Fruit fly (Drosophila melanogaster) whole organism, embryonic: ENCODE measurements around the gene CG4025.

Source experiments
- Aef1 ChIP-seq: fragments of 200-800 bp; sonication (Bioruptor generic); IDR thresholded peaks from 3 replicates; pipeline ENCODE4 v1.3.6; 2022; ENCODE audit warnings: missing biosample characterization, missing genetic modification characterization
- CG12769 ChIP-seq: fragments of 200-800 bp; sonication (Bioruptor generic); optimal IDR thresholded peaks from 2 replicates; lab custom pipeline; 2019; ENCODE audit warnings: missing biosample characterization, mild to moderate bottlenecking, missing genetic modification characterization, moderate library complexity
- CG15011 ChIP-seq: fragments of 200-800 bp; sonication (Bioruptor generic); optimal IDR thresholded peaks from 3 replicates; lab custom pipeline; 2018; ENCODE audit warnings: missing biosample characterization, mild to moderate bottlenecking, missing genetic modification characterization
- CG17361 ChIP-seq: fragments of 200-800 bp; sonication (Bioruptor generic); IDR thresholded peaks from 3 replicates; pipeline ENCODE4 v1.3.6; 2022; ENCODE audit warnings: missing biosample characterization, missing genetic modification characterization
- CG2116 ChIP-seq: fragments of 200-800 bp; sonication (Bioruptor generic); optimal IDR thresholded peaks from 3 replicates; lab custom pipeline; 2018; ENCODE audit warnings: missing biosample characterization, mild to moderate bottlenecking, missing genetic modification characterization
- CG33557 ChIP-seq: fragments of 200-800 bp; sonication (Bioruptor generic); optimal IDR thresholded peaks from 2 replicates; lab custom pipeline; 2019; ENCODE audit warnings: missing biosample characterization, mild to moderate bottlenecking, missing genetic modification characterization, moderate library complexity
- CG34224 ChIP-seq: fragments of 200-800 bp; sonication (Bioruptor generic); IDR thresholded peaks from 3 replicates; pipeline ENCODE4 v1.3.6; 2022; ENCODE audit warnings: missing biosample characterization, missing genetic modification characterization; ENCODE audit not compliant: partially characterized antibody
- CG7372 ChIP-seq: fragments of 200-800 bp; sonication (Bioruptor generic); IDR thresholded peaks from 2 replicates; pipeline ENCODE4 v1.3.6; 2022; ENCODE audit warnings: missing biosample characterization, missing genetic modification characterization
- CG8478 ChIP-seq: fragments of >200 bp; optimal IDR thresholded peaks from 2 replicates; lab custom pipeline; 2018
- Deaf1 ChIP-seq: fragments of 200-800 bp; optimal IDR thresholded peaks from 3 replicates; lab custom pipeline; 2019; ENCODE audit warnings: missing biosample characterization, mild to moderate bottlenecking, missing genetic modification characterization, moderate library complexity
- Hr3 ChIP-seq: fragments of 200-800 bp; sonication (Bioruptor generic); optimal IDR thresholded peaks from 3 replicates; lab custom pipeline; 2016; ENCODE audit warnings: missing biosample characterization, missing genetic modification characterization
- Hr78 ChIP-seq, 2 experiments: fragments of 200-800 bp in 1 of 2; fragments of >200 bp in 1 of 2; sonication (Bioruptor generic) in 1 of 2; optimal IDR thresholded peaks; 2 replicates each; lab custom pipeline; 2017 to 2019; ENCODE audit warnings: missing biosample characterization in 2 of 2, missing genetic modification characterization in 2 of 2, mild to moderate bottlenecking in 1 of 2, moderate library complexity in 1 of 2
- MESR4 ChIP-seq: fragments of 200-800 bp; sonication (Bioruptor generic); optimal IDR thresholded peaks from 2 replicates; lab custom pipeline; 2018; ENCODE audit warnings: missing biosample characterization, mild to moderate bottlenecking, missing genetic modification characterization, moderate library complexity
- Ravus ChIP-seq: fragments of 200-800 bp; sonication (Bioruptor generic); IDR thresholded peaks from 2 replicates; pipeline ENCODE4 v1.3.6; 2022; ENCODE audit warnings: missing biosample characterization, missing genetic modification characterization
- Scr ChIP-seq: fragments of 200-800 bp; sonication (Bioruptor generic); IDR thresholded peaks from 2 replicates; pipeline ENCODE4 v1.3.6; 2022; ENCODE audit warnings: missing biosample characterization, missing genetic modification characterization; ENCODE audit not compliant: partially characterized antibody
- TFAM ChIP-seq: fragments of 200-800 bp; sonication (Bioruptor generic); optimal IDR thresholded peaks from 2 replicates; lab custom pipeline; 2017; ENCODE audit warnings: missing biosample characterization, missing genetic modification characterization, inconsistent platforms
- Tbp ChIP-seq: fragments of >200 bp; optimal IDR thresholded peaks from 2 replicates; lab custom pipeline; 2018; ENCODE audit warnings: missing biosample characterization, missing genetic modification characterization
- Trl ChIP-seq, 3 experiments: fragments of >200 bp in 2 of 3; fragments of 200-800 bp in 1 of 3; sonication (Bioruptor generic) in 1 of 3; optimal IDR thresholded peaks; 2 replicates in 1 of 3; 3 replicates in 2 of 3; lab custom pipeline; 2016 to 2017; ENCODE audit warnings: missing biosample characterization in 1 of 3, missing genetic modification characterization in 1 of 3
- ap ChIP-seq: fragments of 200-800 bp; sonication (Bioruptor generic); IDR thresholded peaks from 2 replicates; pipeline ENCODE4 v1.3.6; 2022; ENCODE audit warnings: missing biosample characterization, missing genetic modification characterization
- ara ChIP-seq: fragments of 200-800 bp; sonication (Bioruptor generic); IDR thresholded peaks from 2 replicates; pipeline ENCODE4 v1.3.6; 2022; ENCODE audit warnings: missing biosample characterization, missing genetic modification characterization
- br ChIP-seq: fragments of >200 bp; optimal IDR thresholded peaks from 2 replicates; lab custom pipeline; 2017
- bsh ChIP-seq, 2 experiments: fragments of 200-800 bp; sonication (Bioruptor generic); optimal IDR thresholded peaks; 2 replicates each; lab custom pipeline; 2017 to 2018; ENCODE audit warnings: mild to moderate bottlenecking in 2 of 2, missing biosample characterization in 2 of 2, missing genetic modification characterization in 2 of 2, moderate library complexity in 1 of 2
- chinmo ChIP-seq: fragments of 200-800 bp; sonication (Bioruptor generic); IDR thresholded peaks from 4 replicates; pipeline ENCODE4 v1.3.6; 2022; ENCODE audit warnings: missing biosample characterization, missing genetic modification characterization; ENCODE audit not compliant: partially characterized antibody
- ci ChIP-seq: fragments of 200-800 bp; sonication (Bioruptor generic); IDR thresholded peaks from 3 replicates; pipeline ENCODE4 v1.3.6; 2022; ENCODE audit warnings: missing biosample characterization, missing genetic modification characterization
- crol ChIP-seq: fragments of 200-800 bp; sonication (Bioruptor generic); IDR thresholded peaks from 2 replicates; pipeline ENCODE4 v1.3.6; 2022; ENCODE audit warnings: missing biosample characterization, missing genetic modification characterization
- ems ChIP-seq: fragments of 200-800 bp; sonication (Bioruptor generic); optimal IDR thresholded peaks from 3 replicates; lab custom pipeline; 2016; ENCODE audit warnings: missing biosample characterization, missing genetic modification characterization
- fd64A ChIP-seq: fragments of 200-800 bp; sonication (Bioruptor generic); optimal IDR thresholded peaks from 3 replicates; lab custom pipeline; 2018; ENCODE audit warnings: missing biosample characterization, mild to moderate bottlenecking, missing genetic modification characterization
- grn ChIP-seq: fragments of 200-800 bp; sonication (Bioruptor generic); optimal IDR thresholded peaks from 3 replicates; lab custom pipeline; 2017; ENCODE audit warnings: missing biosample characterization, missing genetic modification characterization
- gt ChIP-seq: fragments of 200-800 bp; sonication (Bioruptor generic); IDR thresholded peaks from 2 replicates; pipeline ENCODE4 v1.3.6; 2022; ENCODE audit warnings: missing biosample characterization, missing genetic modification characterization
- her ChIP-seq: fragments of 200-800 bp; sonication (Bioruptor generic); optimal IDR thresholded peaks from 2 replicates; lab custom pipeline; 2016; ENCODE audit warnings: missing biosample characterization, missing genetic modification characterization
- luna ChIP-seq: fragments of 200-800 bp; sonication (Bioruptor generic); optimal IDR thresholded peaks from 2 replicates; lab custom pipeline; 2016; ENCODE audit warnings: missing biosample characterization, missing genetic modification characterization
- mam ChIP-seq: fragments of 200-800 bp; sonication (Bioruptor generic); optimal IDR thresholded peaks from 3 replicates; lab custom pipeline; 2016; ENCODE audit warnings: missing biosample characterization, missing genetic modification characterization
- nerfin-2 ChIP-seq: fragments of 200-800 bp; sonication (Bioruptor generic); IDR thresholded peaks from 2 replicates; pipeline ENCODE4 v1.3.6; 2022; ENCODE audit warnings: missing biosample characterization, missing genetic modification characterization; ENCODE audit not compliant: partially characterized antibody
- nom ChIP-seq: fragments of 200-800 bp; sonication (Bioruptor generic); optimal IDR thresholded peaks from 2 replicates; lab custom pipeline; 2017; ENCODE audit warnings: missing biosample characterization, missing genetic modification characterization, mild to moderate bottlenecking, moderate library complexity, missing genetic modification reagents
- onecut ChIP-seq: fragments of 200-800 bp; sonication (Bioruptor generic); IDR thresholded peaks from 2 replicates; pipeline ENCODE4 v1.3.6; 2022; ENCODE audit warnings: missing biosample characterization, missing genetic modification characterization
- p53 ChIP-seq: fragments of 200-800 bp; sonication (Bioruptor generic); optimal IDR thresholded peaks from 2 replicates; lab custom pipeline; 2016; ENCODE audit warnings: missing biosample characterization, missing genetic modification characterization
- pan ChIP-seq, 4 experiments: fragments of >200 bp in 3 of 4; fragments of 200-800 bp in 1 of 4; sonication (Bioruptor generic) in 1 of 4; optimal IDR thresholded peaks in 3 of 4; IDR thresholded peaks in 1 of 4; 2 replicates each; pipeline versions ENCODE4 v1.3.6 to Lab custom; 2017 to 2022; ENCODE audit warnings: missing biosample characterization in 2 of 4, missing genetic modification characterization in 2 of 4, mixed read lengths in 1 of 4
- pum ChIP-seq: fragments of 200-800 bp; sonication (Bioruptor generic); optimal IDR thresholded peaks from 2 replicates; lab custom pipeline; 2016; ENCODE audit warnings: missing biosample characterization, missing genetic modification characterization
- row ChIP-seq: fragments of 200-800 bp; sonication (Bioruptor generic); IDR thresholded peaks from 3 replicates; pipeline ENCODE4 v1.3.6; 2022; ENCODE audit warnings: missing biosample characterization, missing genetic modification characterization
- sc ChIP-seq, 3 experiments: fragments of >200 bp in 2 of 3; fragments of 200-800 bp in 1 of 3; sonication (Bioruptor generic) in 1 of 3; optimal IDR thresholded peaks; 2 replicates in 2 of 3; 3 replicates in 1 of 3; lab custom pipeline; 2017; ENCODE audit warnings: mild to moderate bottlenecking in 1 of 3, missing biosample characterization in 1 of 3, missing genetic modification characterization in 1 of 3, missing genetic modification reagents in 1 of 3
- sens-2 ChIP-seq: fragments of 200-800 bp; sonication (Bioruptor generic); IDR thresholded peaks from 2 replicates; pipeline ENCODE4 v1.3.6; 2022; ENCODE audit warnings: missing biosample characterization, missing genetic modification characterization
- sug ChIP-seq: fragments of 200-800 bp; optimal IDR thresholded peaks from 2 replicates; lab custom pipeline; 2019; ENCODE audit warnings: missing biosample characterization, mild to moderate bottlenecking, missing genetic modification characterization, moderate library complexity
- tna ChIP-seq: fragments of 200-800 bp; sonication (Bioruptor generic); IDR thresholded peaks from 2 replicates; pipeline ENCODE4 v1.3.6; 2022; ENCODE audit warnings: missing biosample characterization, missing genetic modification characterization; ENCODE audit not compliant: partially characterized antibody
- z ChIP-seq: fragments of 200-800 bp; sonication (Bioruptor generic); IDR thresholded peaks from 3 replicates; pipeline ENCODE4 v1.3.6; 2022; ENCODE audit warnings: missing biosample characterization, missing genetic modification characterization

Gene CG4025

dm6 chrX:2043660-2044397 lies 32.9 kb upstream of the CG4025 start, which contains the start of gene CG4325:
CG4325 (minus strand) TSS chrX:2043818.
- TF ChIP-seq crol = peak; percentile 70
- peak; percentile 19 for TF ChIP-seq Deaf1 (tag; lab: Kevin White, UChicago)
- TF ChIP-seq grn (GFP tag; lab: Kevin White, UChicago) = peak; percentile 2
- TF ChIP-seq CG2116 (GFP tag; lab: Kevin White, UChicago) = no peak
- no peak for TF ChIP-seq luna
- no peak for TF ChIP-seq ci (GFP tag; lab: Robert Waterston, UW)
- TF ChIP-seq gt (GFP tag; lab: Robert Waterston, UW) = no peak

DNA sequence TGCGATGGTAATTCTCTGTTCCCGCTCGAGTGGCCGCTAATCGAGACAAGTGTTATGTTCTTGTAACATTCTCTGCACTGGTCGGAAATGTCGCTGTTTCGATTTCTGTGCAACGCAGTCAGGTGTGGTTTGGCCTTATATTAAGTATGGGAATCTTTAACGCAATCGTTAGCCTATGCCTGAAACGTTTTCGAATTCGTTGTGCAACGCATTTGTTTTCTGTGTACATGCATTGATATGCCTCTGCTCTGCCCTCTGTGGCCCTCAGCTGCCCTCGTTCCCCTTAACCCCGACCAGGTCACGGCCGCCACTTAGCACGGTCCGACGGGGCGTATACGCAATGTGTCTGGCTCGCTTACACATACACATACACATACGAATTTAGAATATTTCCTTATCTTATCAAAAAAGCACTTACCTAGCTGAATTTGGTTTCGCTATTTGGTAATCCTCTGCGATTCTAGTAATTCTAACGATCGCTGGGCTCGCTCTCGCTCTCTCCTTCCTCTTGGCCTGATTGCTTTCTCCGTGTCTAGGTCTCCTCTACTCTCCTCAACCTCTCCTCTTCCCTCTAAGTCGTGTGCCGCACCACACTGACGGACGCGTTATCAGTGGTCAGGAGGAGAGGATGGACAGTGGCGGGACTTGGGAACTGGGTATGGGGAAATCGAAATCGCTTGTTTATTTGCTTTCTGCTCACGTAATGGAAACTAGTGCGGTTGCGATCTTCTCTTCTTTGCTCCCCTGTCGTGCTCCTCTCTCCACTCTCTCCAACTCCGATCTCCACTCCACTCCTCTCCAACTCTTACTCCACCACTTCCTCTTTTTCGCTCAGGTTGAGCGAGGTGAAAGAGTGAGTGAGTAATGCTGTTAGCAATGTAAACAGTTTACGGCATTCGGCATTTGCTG lies 27.7 kb upstream of the CG4025 start:
- TF ChIP-seq Ravus (GFP tag; lab: Robert Waterston, UW) (no peak), CG7372 (GFP tag; lab: Robert Waterston, UW) (peak; percentile 69), Tbp (GFP tag; lab: Kevin White, UChicago) (no peak), nom (GFP tag; lab: Kevin White, UChicago) (peak; percentile 4), p53 (GFP tag; lab: Kevin White, UChicago) (no peak), CG15011 (GFP tag; lab: Kevin White, UChicago) (no peak), fd64A (GFP tag; lab: Kevin White, UChicago) (no peak), chinmo (GFP tag; lab: Robert Waterston, UW) (0 out of 4 replicates have a peak, but pooled peaks have one; percentile 31), sc (optimal IDR thresholded peaks at IDR 0.05; lab: Kevin White, UChicago) (no peak), sc (GFP tag; optimal IDR thresholded peaks at IDR 0.05; lab: Kevin White, UChicago) (no peak), tna (GFP tag; lab: Robert Waterston, UW) (no peak), br (lab: Kevin White, UChicago) (no peak), TFAM (GFP tag; lab: Kevin White, UChicago) (no peak), z (GFP tag; lab: Robert Waterston, UW) (peak; percentile 92), crol (peak; percentile 85), MESR4 (no peak), pum (no peak), CG12769 (tag; lab: Kevin White, UChicago) (peak; percentile 22), her (GFP tag; lab: Kevin White, UChicago) (no peak), nerfin-2 (GFP tag; lab: Robert Waterston, UW) (no peak), CG34224 (GFP tag; lab: Robert Waterston, UW) (no peak), Hr78 (GFP tag; optimal IDR thresholded peaks at IDR 0.05; lab: Kevin White, UChicago) (peak in 1 of 2 experiments; percentile 97), Aef1 (no peak), ara (no peak), sens-2 (GFP tag; lab: Robert Waterston, UW) (0 out of 2 replicates have a peak, but pooled peaks have one; percentile 12), Trl (optimal IDR thresholded peaks at IDR 0.05; lab: Kevin White, UChicago) (peak; percentile 50), Trl (GFP tag; optimal IDR thresholded peaks at IDR 0.05; lab: Kevin White, UChicago) (no peak), Scr (GFP tag; lab: Robert Waterston, UW) (0 out of 2 replicates have a peak, but pooled peaks have one; percentile 7), CG17361 (GFP tag; lab: Robert Waterston, UW) (no peak), onecut (GFP tag; lab: Robert Waterston, UW) (no peak), ems (GFP tag; lab: Kevin White, UChicago) (no peak), Hr3 (GFP tag; lab: Kevin White, UChicago) (no peak), bsh (GFP tag; optimal IDR thresholded peaks at IDR 0.05; lab: Kevin White, UChicago) (no peak), CG33557 (GFP tag; lab: Kevin White, UChicago) (no peak), CG8478 (lab: Kevin White, UChicago) (no peak), ap (GFP tag; lab: Robert Waterston, UW) (no peak), mam (GFP tag; lab: Kevin White, UChicago) (no peak), pan (optimal IDR thresholded peaks at IDR 0.05; lab: Kevin White, UChicago) (no peak), pan (GFP tag; optimal IDR thresholded peaks at IDR 0.05 in 1 of 2, IDR thresholded peaks at IDR 0.05 in 1 of 2) (no peak), row (peak; percentile 6; the same call in 1 of the 3 replicates), sug (peak; percentile 64)
